Fruit fly (Drosophila melanogaster): Measurements from ENCODE around the gene CG33310.
A peak's percentile ranks its signal among the peaks of the same experiment; 100 is the strongest.

CG33310 gene

DNA sequence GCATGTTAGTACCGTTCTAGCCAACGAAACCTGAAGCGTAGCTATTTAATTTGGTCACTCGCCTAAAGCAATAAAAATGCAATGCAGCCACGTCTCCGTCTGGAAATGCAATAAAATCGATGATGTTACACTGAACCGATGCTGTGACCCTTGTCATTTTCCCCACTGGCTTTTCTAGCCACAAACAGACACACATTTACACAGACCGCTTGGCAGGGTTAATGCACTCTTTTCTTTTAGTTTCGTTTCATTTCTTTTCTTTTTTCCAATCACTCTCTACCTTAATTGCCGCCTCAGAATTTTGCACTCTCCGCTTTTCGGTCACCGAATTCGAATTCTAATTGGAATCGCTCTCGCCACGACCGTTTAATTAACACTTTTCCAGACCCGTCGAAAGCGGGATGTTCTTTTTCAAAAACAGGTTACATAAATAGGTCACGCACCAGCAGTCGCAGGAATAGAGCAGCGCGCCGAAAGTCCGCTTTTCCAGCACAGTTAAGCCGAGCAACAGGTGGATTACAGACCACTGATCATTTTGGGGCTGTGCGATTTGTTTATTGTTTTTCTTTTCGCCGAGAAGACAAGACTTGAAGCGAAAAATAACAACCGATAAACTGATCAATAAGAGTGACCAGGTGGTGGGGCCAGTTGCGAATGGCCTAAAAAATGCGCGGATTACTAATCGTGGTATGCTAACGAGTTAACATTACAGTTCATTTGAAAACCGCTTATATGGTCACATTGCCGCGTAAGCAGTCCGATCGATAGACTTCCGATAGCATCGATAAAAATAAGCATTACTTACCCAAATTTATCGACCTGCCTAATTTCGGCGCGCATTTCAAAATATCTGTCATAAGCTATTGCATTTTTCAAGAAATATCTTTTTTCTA lies 30.8 kb downstream of the CG33310 start, which contains the start of gene ck (continued):
- TF ChIP-seq row (GFP tag; IDR thresholded peaks at IDR 0.05) (peak; percentile 30; the same call in 1 of the 3 replicates), Gsc (GFP tag; IDR thresholded peaks at IDR 0.05) (no peak), az2 (GFP tag; optimal IDR thresholded peaks at IDR 0.05) (no peak), eyg (GFP tag; optimal IDR thresholded peaks at IDR 0.05) (no peak), Rfx (GFP tag; IDR thresholded peaks at IDR 0.05) (0 out of 2 replicates have a peak, but pooled peaks have one; percentile 7), CG30020 (tag; optimal IDR thresholded peaks at IDR 0.05) (peak; percentile 22), HLH54F (GFP tag; optimal IDR thresholded peaks at IDR 0.05) (no peak), ranshi (GFP tag; IDR thresholded peaks at IDR 0.05) (no peak), CG11695 (GFP tag; IDR thresholded peaks at IDR 0.05) (no peak), MESR4 (GFP tag; optimal IDR thresholded peaks at IDR 0.05) (peak; percentile 49), CTCF (GFP tag; optimal IDR thresholded peaks at IDR 0.05) (no peak), en (GFP tag; optimal IDR thresholded peaks at IDR 0.05) (no peak), lmd (GFP tag; IDR thresholded peaks at IDR 0.05) (no peak), sug (tag; optimal IDR thresholded peaks at IDR 0.05) (peak; percentile 46), nmo (GFP tag; optimal IDR thresholded peaks at IDR 0.05) (peak; percentile 0), B-H1 (GFP tag; IDR thresholded peaks at IDR 0.05) (no peak), lab (GFP tag; optimal IDR thresholded peaks at IDR 0.05) (peak; percentile 9), exex (tag; optimal IDR thresholded peaks at IDR 0.05) (peak; percentile 2), ems (GFP tag; optimal IDR thresholded peaks at IDR 0.05) (no peak), cas (GFP tag; IDR thresholded peaks at IDR 0.05) (no peak), CG10565 (GFP tag; optimal IDR thresholded peaks at IDR 0.05) (no peak), Six4 (GFP tag; optimal IDR thresholded peaks at IDR 0.05) (no peak), her (GFP tag; optimal IDR thresholded peaks at IDR 0.05) (no peak), CG8359 (GFP tag; optimal IDR thresholded peaks at IDR 0.05; ENCODE audit: borderline replicate concordance) (no peak), CG3726 (GFP tag; IDR thresholded peaks at IDR 0.05) (no peak), ind (GFP tag; optimal IDR thresholded peaks at IDR 0.05) (no peak), dmrt11E (tag; optimal IDR thresholded peaks at IDR 0.05) (no peak), br (optimal IDR thresholded peaks at IDR 0.05) (no peak), CG15073 (GFP tag; optimal IDR thresholded peaks at IDR 0.05) (no peak), pnt (GFP tag; optimal IDR thresholded peaks at IDR 0.05) (no peak), cwo (GFP tag; optimal IDR thresholded peaks at IDR 0.05) (no peak), CG14667 (GFP tag; IDR thresholded peaks at IDR 0.05) (no peak), ap (GFP tag; IDR thresholded peaks at IDR 0.05) (no peak), CG7963 (GFP tag; IDR thresholded peaks at IDR 0.05; ENCODE audit: partially characterized antibody) (peak; percentile 78), BtbVII (GFP tag; optimal IDR thresholded peaks at IDR 0.05) (no peak), CG17359 (tag; optimal IDR thresholded peaks at IDR 0.05) (no peak), Abd-B (GFP tag; optimal IDR thresholded peaks at IDR 0.05) (no peak), Nf-YA (GFP tag; IDR thresholded peaks at IDR 0.05) (no peak), CG7839 (tag; optimal IDR thresholded peaks at IDR 0.05) (no peak), CG8089 (GFP tag; optimal IDR thresholded peaks at IDR 0.05) (no peak), Ets97D (GFP tag; optimal IDR thresholded peaks at IDR 0.05) (peak; percentile 55), prd (optimal IDR thresholded peaks at IDR 0.05) (no peak), prd (GFP tag; IDR thresholded peaks at IDR 0.05) (no peak), CG11723 (GFP tag; optimal IDR thresholded peaks at IDR 0.05) (no peak), CG4404 (GFP tag; IDR thresholded peaks at IDR 0.05) (no peak), CG8290 (GFP tag; optimal IDR thresholded peaks at IDR 0.05) (peak; percentile 67), CG8290 (tag; optimal IDR thresholded peaks at IDR 0.05) (peak; percentile 20 to 77), Dref (GFP tag; IDR thresholded peaks at IDR 0.05) (peak; percentile 85), CG9817 (tag; optimal IDR thresholded peaks at IDR 0.05) (no peak), CG12236 (GFP tag; optimal IDR thresholded peaks at IDR 0.05) (no peak), HHEX (GFP tag; optimal IDR thresholded peaks at IDR 0.05) (no peak)
